Fruit fly (Drosophila melanogaster) whole organism: Measurements from ENCODE around the gene kirre.

Experiments used
- CG8478 ChIP-seq: fragments of >200 bp; optimal IDR thresholded peaks from 2 replicates; lab custom pipeline; 2018; ENCODE audit warnings: inconsistent platforms
- Dll ChIP-seq: fragments of >200 bp; optimal IDR thresholded peaks from 2 replicates; lab custom pipeline; 2017
- EcR ChIP-seq, 2 experiments: fragments of >200 bp; optimal IDR thresholded peaks; 2 replicates each; lab custom pipeline; 2017; ENCODE audit warnings: missing biosample characterization in 2 of 2, missing genetic modification characterization in 2 of 2, missing genetic modification reagents in 2 of 2
- pan ChIP-seq: fragments of >200 bp; optimal IDR thresholded peaks from 2 replicates; lab custom pipeline; 2017
- psq ChIP-seq: fragments of >200 bp; optimal IDR thresholded peaks from 2 replicates; lab custom pipeline; 2017
- usp ChIP-seq: fragments of >200 bp; optimal IDR thresholded peaks from 2 replicates; lab custom pipeline; 2017; ENCODE audit warnings: missing biosample characterization, missing genetic modification characterization, mixed read lengths

The kirre gene

dm6 chrX:2809581-2809980 lies 69.4 kb downstream of the kirre start, which contains the start of gene CG12498:
TSS of gene CG12498 (plus strand) at chrX:2809881.
- TF ChIP-seq pan (lab: Kevin White, UChicago), result no peak
- TF ChIP-seq EcR (GFP tag; optimal IDR thresholded peaks at IDR 0.05; lab: Kevin White, UChicago), result no peak
- TF ChIP-seq Dll (lab: Kevin White, UChicago), result no peak
- TF ChIP-seq usp (GFP tag; lab: Kevin White, UChicago), result no peak
- TF ChIP-seq psq, result no peak
- no peak for TF ChIP-seq CG8478 (lab: Kevin White, UChicago)

- no peak for TF ChIP-seq CG8478 (lab: Kevin White, UChicago)
- no peak for TF ChIP-seq Dll (lab: Kevin White, UChicago)
- no peak for TF ChIP-seq usp (GFP tag; lab: Kevin White, UChicago)
- no peak for TF ChIP-seq pan (lab: Kevin White, UChicago)
- TF ChIP-seq EcR (GFP tag; optimal IDR thresholded peaks at IDR 0.05; lab: Kevin White, UChicago), result no peak
Measured at dm6 chrX:2811059-2811458, 70.9 kb downstream of the kirre start.

- TF ChIP-seq EcR (GFP tag; optimal IDR thresholded peaks at IDR 0.05; lab: Kevin White, UChicago) (no peak), psq (no peak), Dll (lab: Kevin White, UChicago) (no peak), CG8478 (lab: Kevin White, UChicago) (no peak), usp (GFP tag; lab: Kevin White, UChicago) (no peak), pan (lab: Kevin White, UChicago) (no peak)
Measured at dm6 chrX:2811703-2812102, 71.5 kb downstream of the kirre start.

- TF ChIP-seq psq, result no peak
- TF ChIP-seq Dll (lab: Kevin White, UChicago), result no peak
- no peak for TF ChIP-seq EcR (GFP tag; optimal IDR thresholded peaks at IDR 0.05; lab: Kevin White, UChicago)
- TF ChIP-seq pan (lab: Kevin White, UChicago), result no peak
- no peak for TF ChIP-seq CG8478 (lab: Kevin White, UChicago)
- TF ChIP-seq usp (GFP tag; lab: Kevin White, UChicago), result no peak
Measured at dm6 chrX:2813106-2813505, 72.9 kb downstream of the kirre start.

- TF ChIP-seq psq (no peak), pan (lab: Kevin White, UChicago) (no peak), CG8478 (lab: Kevin White, UChicago) (no peak), EcR (GFP tag; optimal IDR thresholded peaks at IDR 0.05; lab: Kevin White, UChicago) (no peak), usp (GFP tag; lab: Kevin White, UChicago) (no peak), Dll (lab: Kevin White, UChicago) (no peak)
Measured at dm6 chrX:2814423-2814822, 74.2 kb downstream of the kirre start.

- no peak for TF ChIP-seq pan (lab: Kevin White, UChicago)
- TF ChIP-seq usp (GFP tag; lab: Kevin White, UChicago), result no peak
Measured at dm6 chrX:2860955-2861354, 120.8 kb downstream of the kirre start.

- no peak for TF ChIP-seq pan (lab: Kevin White, UChicago)
- no peak for TF ChIP-seq psq
- no peak for TF ChIP-seq CG8478 (lab: Kevin White, UChicago)
- TF ChIP-seq EcR (GFP tag; optimal IDR thresholded peaks at IDR 0.05; lab: Kevin White, UChicago), result no peak
- no peak for TF ChIP-seq Dll (lab: Kevin White, UChicago)
- TF ChIP-seq usp (GFP tag; lab: Kevin White, UChicago), result no peak
Measured at dm6 chrX:2869430-2869829, 129.2 kb downstream of the kirre start.

dm6 chrX:2872753-2873152 lies 132.6 kb downstream of the kirre start, which contains the start of gene CG14416:
TSS of gene CG14416 (minus strand) at chrX:2872853.
- TF ChIP-seq psq (no peak), EcR (GFP tag; optimal IDR thresholded peaks at IDR 0.05; lab: Kevin White, UChicago) (no peak), usp (GFP tag; lab: Kevin White, UChicago) (no peak), pan (lab: Kevin White, UChicago) (no peak), Dll (lab: Kevin White, UChicago) (no peak), CG8478 (lab: Kevin White, UChicago) (no peak)

dm6 chrX:2876433-2876832 lies 136.2 kb downstream of the kirre start, which contains the start of gene CG14417:
TSS of gene CG14417 (minus strand) at chrX:2876533.
- TF ChIP-seq EcR (GFP tag; optimal IDR thresholded peaks at IDR 0.05; lab: Kevin White, UChicago) (no peak), psq (no peak), usp (GFP tag; lab: Kevin White, UChicago) (no peak), pan (lab: Kevin White, UChicago) (no peak), Dll (lab: Kevin White, UChicago) (no peak), CG8478 (lab: Kevin White, UChicago) (no peak)

- TF ChIP-seq EcR (GFP tag; optimal IDR thresholded peaks at IDR 0.05; lab: Kevin White, UChicago) (no peak), psq (no peak), usp (GFP tag; lab: Kevin White, UChicago) (no peak), pan (lab: Kevin White, UChicago) (no peak)
Measured at dm6 chrX:2877070-2877469, 136.9 kb downstream of the kirre start.

- no peak for TF ChIP-seq psq
- no peak for TF ChIP-seq CG8478 (lab: Kevin White, UChicago)
Measured at dm6 chrX:2880660-2881059, 140.5 kb downstream of the kirre start.

dm6 chrX:2882516-2882915 lies 142.3 kb downstream of the kirre start:
- TF ChIP-seq usp (GFP tag; lab: Kevin White, UChicago) (no peak), Dll (lab: Kevin White, UChicago) (no peak), CG8478 (lab: Kevin White, UChicago) (no peak), pan (lab: Kevin White, UChicago) (no peak), psq (no peak), EcR (GFP tag; optimal IDR thresholded peaks at IDR 0.05; lab: Kevin White, UChicago) (no peak)

dm6 chrX:2883561-2883960 lies 143.4 kb downstream of the kirre start, which contains the start of gene CG14418:
TSS of gene CG14418 (minus strand) at chrX:2883661.
- TF ChIP-seq Dll (lab: Kevin White, UChicago) (no peak), pan (lab: Kevin White, UChicago) (no peak), EcR (GFP tag; optimal IDR thresholded peaks at IDR 0.05; lab: Kevin White, UChicago) (no peak), CG8478 (lab: Kevin White, UChicago) (no peak), usp (GFP tag; lab: Kevin White, UChicago) (no peak), psq (no peak)
